Worm (Caenorhabditis elegans): ENCODE results near the gene R04A9.7.
A peak's percentile ranks its signal among the peaks of the same experiment; 100 is the strongest.

The R04A9.7 gene

ce11 chrX:425535-425934 lies 30.8 kb upstream of the R04A9.7 start, which contains the start of gene ZK1193.2:
ZK1193.2 (minus strand) TSS chrX:425635.
- TF ChIP-seq ets-7 (tag; optimal IDR thresholded peaks at IDR 0.05) (no peak), hnd-1 (tag; optimal IDR thresholded peaks at IDR 0.05) (no peak), pes-1 (GFP tag; IDR thresholded peaks at IDR 0.05) (no peak), flt-1 (GFP tag; IDR thresholded peaks at IDR 0.05) (no peak), tra-4 (tag; optimal IDR thresholded peaks at IDR 0.05) (no peak), tbx-11 (GFP tag; IDR thresholded peaks at IDR 0.05) (no peak), hmg-4 (GFP tag; optimal IDR thresholded peaks at IDR 0.05) (no peak), B0310.2 (tag; optimal IDR thresholded peaks at IDR 0.05) (no peak), aly-1 (tag; optimal IDR thresholded peaks at IDR 0.05) (no peak), tbx-37 (GFP tag; conservative IDR thresholded peaks at IDR 0.05) (no peak), ceh-13 (GFP tag; optimal IDR thresholded peaks at IDR 0.05) (no peak), ama-1 (optimal IDR thresholded peaks at IDR 0.05) (no peak), ceh-36 (tag; optimal IDR thresholded peaks at IDR 0.05) (no peak), hmbx-1 (tag; optimal IDR thresholded peaks at IDR 0.05) (no peak), sea-1 (GFP tag; conservative IDR thresholded peaks at IDR 0.05) (no peak), scrt-1 (GFP tag; IDR thresholded peaks at IDR 0.05) (no peak), F13C5.2 (tag; optimal IDR thresholded peaks at IDR 0.05) (no peak)

ce11 chrX:423757-424156 lies 29.1 kb upstream of the R04A9.7 start:
- TF ChIP-seq B0310.2 (tag; optimal IDR thresholded peaks at IDR 0.05): no peak

ce11 chrX:421785-422657 lies 27.3 kb upstream of the R04A9.7 start:
- TF ChIP-seq sea-1 (GFP tag; conservative IDR thresholded peaks at IDR 0.05) (no peak), hmbx-1 (tag; optimal IDR thresholded peaks at IDR 0.05) (no peak), scrt-1 (GFP tag; IDR thresholded peaks at IDR 0.05) (no peak), ceh-13 (GFP tag; optimal IDR thresholded peaks at IDR 0.05) (no peak)

- TF ChIP-seq flt-1 (GFP tag; IDR thresholded peaks at IDR 0.05): no peak
- TF ChIP-seq ets-7 (tag; optimal IDR thresholded peaks at IDR 0.05): no peak
- no peak for TF ChIP-seq F13C5.2 (tag; optimal IDR thresholded peaks at IDR 0.05)
- no peak for TF ChIP-seq aly-1 (tag; optimal IDR thresholded peaks at IDR 0.05)
- TF ChIP-seq ceh-13 (GFP tag; optimal IDR thresholded peaks at IDR 0.05): no peak
These were observed 26.7 kb upstream of the R04A9.7 start, which contains the start of gene col-19 for ce11 chrX:421407-421784. col-19 (plus strand) TSS chrX:421707.

- TF ChIP-seq aly-1 (tag; optimal IDR thresholded peaks at IDR 0.05): peak; percentile 89
- peak; percentile 93 for TF ChIP-seq pes-1 (GFP tag; IDR thresholded peaks at IDR 0.05)
- TF ChIP-seq ceh-36 (tag; optimal IDR thresholded peaks at IDR 0.05): peak; percentile 80
- peak; percentile 92 for TF ChIP-seq scrt-1 (GFP tag; IDR thresholded peaks at IDR 0.05)
- TF ChIP-seq F13C5.2 (tag; optimal IDR thresholded peaks at IDR 0.05): peak; percentile 96
- no peak for TF ChIP-seq ama-1 (optimal IDR thresholded peaks at IDR 0.05)
- peak; percentile 78 for TF ChIP-seq B0310.2 (tag; optimal IDR thresholded peaks at IDR 0.05)
- peak; percentile 91 for TF ChIP-seq flt-1 (GFP tag; IDR thresholded peaks at IDR 0.05)
- TF ChIP-seq ceh-13 (GFP tag; optimal IDR thresholded peaks at IDR 0.05): peak; percentile 82
- TF ChIP-seq tra-4 (tag; optimal IDR thresholded peaks at IDR 0.05): peak; percentile 54
- peak; percentile 85 for TF ChIP-seq ets-7 (tag; optimal IDR thresholded peaks at IDR 0.05)
- peak; percentile 77 for TF ChIP-seq hnd-1 (tag; optimal IDR thresholded peaks at IDR 0.05)
- peak; percentile 71 for TF ChIP-seq hmbx-1 (tag; optimal IDR thresholded peaks at IDR 0.05)
- TF ChIP-seq tbx-37 (GFP tag; conservative IDR thresholded peaks at IDR 0.05): peak; percentile 82
- TF ChIP-seq tbx-11 (GFP tag; IDR thresholded peaks at IDR 0.05): peak; percentile 93
- peak; percentile 98 for TF ChIP-seq hmg-4 (GFP tag; optimal IDR thresholded peaks at IDR 0.05)
- TF ChIP-seq sea-1 (GFP tag; conservative IDR thresholded peaks at IDR 0.05): peak; percentile 92
These were observed 15.4 kb upstream of the R04A9.7 start for ce11 chrX:410073-410572.

- TF ChIP-seq hmbx-1 (tag; optimal IDR thresholded peaks at IDR 0.05) (no peak), tra-4 (tag; optimal IDR thresholded peaks at IDR 0.05) (no peak), hmg-4 (GFP tag; optimal IDR thresholded peaks at IDR 0.05) (no peak), aly-1 (tag; optimal IDR thresholded peaks at IDR 0.05) (no peak), B0310.2 (tag; optimal IDR thresholded peaks at IDR 0.05) (no peak), ets-7 (tag; optimal IDR thresholded peaks at IDR 0.05) (no peak), flt-1 (GFP tag; IDR thresholded peaks at IDR 0.05) (no peak)
These were observed 9.9 kb upstream of the R04A9.7 start, which contains the start of gene R04A9.1 for ce11 chrX:404597-404996. R04A9.1 (plus strand) TSS chrX:404897.

- TF ChIP-seq sea-1 (GFP tag; conservative IDR thresholded peaks at IDR 0.05) (no peak), B0310.2 (tag; optimal IDR thresholded peaks at IDR 0.05) (no peak), hnd-1 (tag; optimal IDR thresholded peaks at IDR 0.05) (no peak), ceh-36 (tag; optimal IDR thresholded peaks at IDR 0.05) (no peak), pes-1 (GFP tag; IDR thresholded peaks at IDR 0.05) (no peak), F13C5.2 (tag; optimal IDR thresholded peaks at IDR 0.05) (no peak), ceh-13 (GFP tag; optimal IDR thresholded peaks at IDR 0.05) (no peak)
These were observed 8.3 kb upstream of the R04A9.7 start for ce11 chrX:402951-403350.

- TF ChIP-seq sea-1 (GFP tag; conservative IDR thresholded peaks at IDR 0.05): peak; percentile 50; the same call in 1 of the 2 replicates
- TF ChIP-seq scrt-1 (GFP tag; IDR thresholded peaks at IDR 0.05): no peak
- no peak for TF ChIP-seq ama-1 (optimal IDR thresholded peaks at IDR 0.05)
- no peak for TF ChIP-seq F13C5.2 (tag; optimal IDR thresholded peaks at IDR 0.05)
- no peak for TF ChIP-seq hnd-1 (tag; optimal IDR thresholded peaks at IDR 0.05)
- TF ChIP-seq pes-1 (GFP tag; IDR thresholded peaks at IDR 0.05): no peak
These were observed 4.8 kb upstream of the R04A9.7 start for ce11 chrX:399535-399934.
